Worm (Caenorhabditis elegans) whole organism, mixed stage, embryonic: ENCODE measurements around the gene H23L24.4.

Experiments
- M03D4.4 ChIP-seq: sonication (generic microtip); optimal IDR thresholded peaks from 2 replicates; lab custom pipeline; 2017; ENCODE audit warnings: mild to moderate bottlenecking, missing genetic modification characterization, missing compliant biosample characterization
- bed-3 ChIP-seq: fragments of 200-800 bp; sonication (Bioruptor generic); optimal IDR thresholded peaks from 3 replicates; lab custom pipeline; 2018; ENCODE audit warnings: mild to moderate bottlenecking, missing genetic modification characterization, moderate library complexity, missing compliant biosample characterization
- blmp-1 ChIP-seq: fragments of 150-350 bp; optimal IDR thresholded peaks from 2 replicates; lab custom pipeline; 2014; ENCODE audit warnings: missing biosample characterization, missing genetic modification characterization
- ceh-39 ChIP-seq: fragments of 150-350 bp; optimal IDR thresholded peaks from 2 replicates; lab custom pipeline; 2014; ENCODE audit warnings: missing biosample characterization, missing genetic modification characterization
- ceh-43 ChIP-seq: fragments of 200-800 bp; sonication (Bioruptor generic); optimal IDR thresholded peaks from 2 replicates; lab custom pipeline; 2018; ENCODE audit warnings: mild to moderate bottlenecking, missing genetic modification characterization, moderate library complexity, missing compliant biosample characterization
- ces-1 ChIP-seq: fragments of 150-350 bp; optimal IDR thresholded peaks from 2 replicates; lab custom pipeline; 2014; ENCODE audit warnings: missing biosample characterization, missing genetic modification reagents, missing genetic modification characterization
- cnd-1 ChIP-seq: fragments of 200-800 bp; sonication (Bioruptor generic); optimal IDR thresholded peaks from 2 replicates; lab custom pipeline; 2018; ENCODE audit warnings: mild to moderate bottlenecking, missing genetic modification characterization, missing compliant biosample characterization
- drap-1 ChIP-seq: fragments of 200-800 bp; sonication (Bioruptor generic); optimal IDR thresholded peaks from 3 replicates; lab custom pipeline; 2018; ENCODE audit warnings: mild to moderate bottlenecking, missing genetic modification characterization, missing compliant biosample characterization
- elt-1 ChIP-seq: sonication (generic microtip); optimal IDR thresholded peaks from 2 replicates; lab custom pipeline; 2017; ENCODE audit warnings: missing genetic modification characterization, mild to moderate bottlenecking, missing compliant biosample characterization, antibody characterized with exemption, moderate library complexity, borderline replicate concordance; ENCODE audit not compliant: insufficient read depth
- elt-3 ChIP-seq: fragments of 150-350 bp; optimal IDR thresholded peaks from 2 replicates; lab custom pipeline; 2014; ENCODE audit warnings: missing biosample characterization, missing genetic modification characterization
- flh-1 ChIP-seq: fragments of 200-800 bp; sonication (Bioruptor generic); optimal IDR thresholded peaks from 2 replicates; lab custom pipeline; 2018; ENCODE audit warnings: mild to moderate bottlenecking, missing genetic modification characterization, moderate library complexity, missing compliant biosample characterization
- ham-2 ChIP-seq: fragments of 200-800 bp; sonication (Bioruptor generic); optimal IDR thresholded peaks from 2 replicates; lab custom pipeline; 2018; ENCODE audit warnings: mild to moderate bottlenecking, missing genetic modification characterization, missing compliant biosample characterization
- hlh-1 ChIP-seq: fragments of 150-350 bp; optimal IDR thresholded peaks from 2 replicates; lab custom pipeline; 2014; ENCODE audit warnings: missing biosample characterization, missing genetic modification reagents, missing genetic modification characterization
- lin-13 ChIP-seq: fragments of 150-350 bp; optimal IDR thresholded peaks from 2 replicates; lab custom pipeline; 2014; ENCODE audit warnings: missing biosample characterization, missing genetic modification characterization
- lin-32 ChIP-seq: fragments of 200-800 bp; sonication (Bioruptor generic); optimal IDR thresholded peaks from 2 replicates; lab custom pipeline; 2018; ENCODE audit warnings: mild to moderate bottlenecking, missing genetic modification characterization, missing compliant biosample characterization
- lsy-2 ChIP-seq: fragments of 150-350 bp; optimal IDR thresholded peaks from 2 replicates; lab custom pipeline; 2014; ENCODE audit warnings: missing biosample characterization, missing genetic modification characterization
- mab-5 ChIP-seq: fragments of 150-350 bp; optimal IDR thresholded peaks from 2 replicates; lab custom pipeline; 2014; ENCODE audit warnings: missing biosample characterization, missing genetic modification characterization
- mep-1 ChIP-seq: fragments of 150-350 bp; optimal IDR thresholded peaks from 2 replicates; lab custom pipeline; 2017; ENCODE audit warnings: missing biosample characterization, missing genetic modification reagents, missing genetic modification characterization, inconsistent platforms
- mls-2 ChIP-seq: sonication (generic microtip); optimal IDR thresholded peaks from 2 replicates; lab custom pipeline; 2016; ENCODE audit warnings: mild to moderate bottlenecking, missing genetic modification characterization, moderate library complexity, missing compliant biosample characterization
- nhr-2 ChIP-seq: fragments of 150-350 bp; optimal IDR thresholded peaks from 2 replicates; lab custom pipeline; 2014; ENCODE audit warnings: missing biosample characterization, missing genetic modification characterization
- nhr-237 ChIP-seq: fragments of 150-350 bp; optimal IDR thresholded peaks from 2 replicates; lab custom pipeline; 2014; ENCODE audit warnings: missing biosample characterization, missing genetic modification characterization
- nhr-28 ChIP-seq: fragments of 150-350 bp; optimal IDR thresholded peaks from 2 replicates; lab custom pipeline; 2014; ENCODE audit warnings: missing biosample characterization, missing genetic modification characterization
- nhr-76 ChIP-seq: sonication (generic microtip); optimal IDR thresholded peaks from 2 replicates; lab custom pipeline; 2017; ENCODE audit warnings: missing biosample characterization, missing genetic modification characterization
- pha-4 ChIP-seq: fragments of 150-350 bp; optimal IDR thresholded peaks from 2 replicates; lab custom pipeline; 2018; ENCODE audit warnings: missing biosample characterization, missing genetic modification reagents, missing genetic modification characterization
- sem-2 ChIP-seq: fragments of 200-800 bp; sonication (Bioruptor generic); optimal IDR thresholded peaks from 2 replicates; lab custom pipeline; 2018; ENCODE audit warnings: mild to moderate bottlenecking, missing genetic modification characterization, missing compliant biosample characterization
- snpc-4 ChIP-seq: fragments of 150-350 bp; optimal IDR thresholded peaks from 2 replicates; lab custom pipeline; 2014; ENCODE audit warnings: missing biosample characterization, missing genetic modification characterization
- sptf-1 ChIP-seq: sonication (generic microtip); optimal IDR thresholded peaks from 2 replicates; lab custom pipeline; 2017; ENCODE audit warnings: mild to moderate bottlenecking, missing genetic modification characterization, moderate library complexity, missing compliant biosample characterization
- tbx-8 ChIP-seq: fragments of 200-800 bp; sonication (Bioruptor generic); optimal IDR thresholded peaks from 2 replicates; lab custom pipeline; 2018; ENCODE audit warnings: mild to moderate bottlenecking, missing genetic modification characterization, moderate library complexity, missing compliant biosample characterization
- unc-120 ChIP-seq: sonication (generic microtip); optimal IDR thresholded peaks from 2 replicates; lab custom pipeline; 2017; ENCODE audit warnings: missing genetic modification characterization, missing compliant biosample characterization; ENCODE audit not compliant: poor library complexity, severe bottlenecking
- unc-62 ChIP-seq: fragments of 150-350 bp; optimal IDR thresholded peaks from 2 replicates; lab custom pipeline; 2014; ENCODE audit warnings: missing biosample characterization, missing genetic modification reagents, missing genetic modification characterization
- zip-8 ChIP-seq: fragments of 150-350 bp; optimal IDR thresholded peaks from 2 replicates; lab custom pipeline; 2014; ENCODE audit warnings: missing biosample characterization, missing genetic modification characterization
- ztf-11 ChIP-seq: fragments of 150-350 bp; optimal IDR thresholded peaks from 2 replicates; lab custom pipeline; 2014; ENCODE audit warnings: missing biosample characterization, missing genetic modification characterization

H23L24.4 gene

DNA sequence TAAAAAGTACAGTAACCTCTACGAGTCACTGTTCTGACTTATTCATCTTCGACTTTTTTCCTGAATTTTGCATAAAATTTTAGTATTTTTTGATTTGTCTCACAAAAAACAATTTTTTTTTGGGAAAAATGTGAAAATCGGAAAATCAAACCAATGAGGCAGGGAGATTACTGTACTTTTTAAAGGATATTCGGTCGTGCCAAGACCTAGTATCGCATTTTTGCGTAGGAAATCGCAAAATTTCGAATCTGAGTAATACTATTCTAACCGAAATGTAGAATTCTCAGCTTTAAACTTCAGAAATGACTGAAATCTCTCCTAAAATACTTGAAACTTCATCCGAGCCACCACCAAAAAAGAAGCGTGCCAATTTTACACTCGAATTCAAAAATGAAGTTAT is 32.4 kb upstream of the H23L24.4 start, which contains the start of gene F21D5.4:
TSS of gene F21D5.4 (plus strand) at position 301 of the 400 bp plus-strand sequence.
- TF ChIP-seq drap-1 (GFP tag; lab: Kevin White, UChicago) (no peak), snpc-4 (no peak), sptf-1 (tag; lab: Kevin White, UChicago) (no peak), nhr-76 (tag; lab: Kevin White, UChicago) (no peak), lin-32 (no peak), ceh-43 (GFP tag; lab: Kevin White, UChicago) (no peak), hlh-1 (tag; lab: Kevin White, UChicago) (no peak)

DNA sequence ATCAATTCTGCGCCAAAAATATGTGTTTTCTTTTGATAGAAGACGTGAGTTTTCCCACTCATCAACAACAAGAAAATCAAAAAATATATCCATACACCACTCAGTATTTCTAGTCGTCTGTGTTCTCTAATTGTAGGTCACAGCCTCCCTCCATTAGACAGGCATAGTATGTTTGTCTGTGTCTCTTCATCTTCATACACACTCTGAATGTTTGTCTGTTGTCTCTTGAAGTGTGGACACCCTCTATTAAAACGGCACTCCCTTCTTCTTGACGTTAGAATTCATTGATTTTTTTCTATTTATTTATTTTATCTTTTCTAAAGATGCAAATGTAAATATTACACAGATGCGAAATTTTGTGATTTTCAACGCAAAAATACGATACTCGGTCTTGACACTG is 31.9 kb upstream of the H23L24.4 start:
- TF ChIP-seq hlh-1 (tag; lab: Kevin White, UChicago) (peak; percentile 11), ceh-39 (tag; lab: Kevin White, UChicago) (no peak), pha-4 (peak; percentile 35), unc-120 (peak; percentile 10), M03D4.4 (tag; lab: Kevin White, UChicago) (no peak), nhr-237 (tag; lab: Kevin White, UChicago) (no peak)

DNA sequence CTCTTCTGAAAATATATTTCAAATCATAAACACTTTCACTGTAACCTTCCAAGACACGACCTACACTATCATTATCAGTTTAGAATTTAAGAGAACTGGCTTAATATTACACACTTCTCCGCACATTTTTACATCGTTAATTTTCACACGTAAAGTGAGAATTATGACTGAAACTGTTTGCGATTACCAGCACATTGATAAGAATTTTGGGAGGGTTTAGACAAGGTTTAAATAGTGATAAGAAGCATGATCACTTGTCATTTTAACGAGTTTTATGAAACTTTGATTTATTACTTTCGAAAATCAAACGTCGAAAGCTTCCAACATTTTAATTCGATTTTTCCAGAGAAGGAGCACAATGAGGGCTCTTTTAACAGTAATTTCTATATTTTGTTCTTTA is 25.1 kb upstream of the H23L24.4 start, which contains the start of gene F21D5.3:
TSS of gene F21D5.3 (plus strand) at position 347 of the 400 bp plus-strand sequence.
- TF ChIP-seq lin-13 (tag; lab: Kevin White, UChicago) (no peak), nhr-237 (tag; lab: Kevin White, UChicago) (no peak), flh-1 (no peak), mab-5 (tag; lab: Kevin White, UChicago) (no peak), mep-1 (tag; lab: Kevin White, UChicago) (no peak), unc-120 (no peak), nhr-28 (tag; lab: Kevin White, UChicago) (no peak), nhr-2 (tag; lab: Kevin White, UChicago) (no peak), elt-3 (tag; lab: Kevin White, UChicago) (no peak), mls-2 (tag; lab: Kevin White, UChicago) (no peak), M03D4.4 (tag; lab: Kevin White, UChicago) (no peak), zip-8 (tag; lab: Kevin White, UChicago) (no peak), bed-3 (GFP tag; lab: Kevin White, UChicago) (no peak), sptf-1 (tag; lab: Kevin White, UChicago) (no peak), cnd-1 (tag; lab: Kevin White, UChicago) (no peak), ceh-39 (tag; lab: Kevin White, UChicago) (no peak), ceh-43 (GFP tag; lab: Kevin White, UChicago) (no peak)

DNA sequence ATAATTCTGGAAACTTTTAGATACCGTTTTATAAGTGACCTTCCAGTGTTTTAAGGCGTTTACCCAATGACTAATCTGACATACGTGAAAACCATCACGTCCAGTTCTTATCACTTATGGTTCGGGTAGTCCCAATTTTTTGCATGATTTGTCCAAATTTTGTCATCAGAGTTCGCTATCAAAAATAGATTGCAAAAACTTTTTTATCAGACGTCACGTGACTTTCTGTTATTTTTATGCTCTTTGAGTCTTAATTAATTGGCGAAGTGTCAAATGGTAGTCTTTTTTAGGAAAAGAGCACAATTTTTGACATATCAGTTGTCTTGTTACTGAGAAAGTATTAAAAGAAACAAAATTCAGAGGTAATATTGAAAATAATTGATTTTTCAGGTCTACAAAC is 24.2 kb upstream of the H23L24.4 start:
- no peak for TF ChIP-seq tbx-8 (GFP tag; lab: Kevin White, UChicago)

DNA sequence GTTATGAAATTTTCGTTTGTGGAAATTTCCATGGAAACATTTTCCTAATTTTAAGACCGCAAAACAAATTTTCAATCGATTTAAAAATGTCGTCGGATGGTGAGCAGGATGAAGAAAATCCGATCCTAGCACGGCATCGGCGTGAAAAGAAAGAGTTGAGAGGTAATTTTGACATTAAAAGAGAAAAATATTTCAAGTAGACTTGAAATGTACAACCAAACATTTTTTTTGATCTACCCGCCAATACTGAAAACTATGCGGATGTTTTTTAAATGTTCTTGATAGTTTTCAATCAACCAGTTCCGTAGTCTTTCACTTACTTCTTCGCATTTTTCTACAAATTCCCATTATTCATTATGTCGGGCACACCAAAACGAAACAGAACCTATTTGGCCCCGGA is 22.7 kb upstream of the H23L24.4 start, which contains the start of gene otub-3:
TSS of gene otub-3 (plus strand) at position 56 of the 400 bp plus-strand sequence.
- TF ChIP-seq flh-1 (no peak), lin-32 (no peak), ces-1 (GFP tag; lab: Kevin White, UChicago) (no peak), ham-2 (no peak), M03D4.4 (tag; lab: Kevin White, UChicago) (no peak), hlh-1 (tag; lab: Kevin White, UChicago) (no peak), cnd-1 (tag; lab: Kevin White, UChicago) (no peak), sem-2 (no peak), blmp-1 (tag; lab: Kevin White, UChicago) (no peak), unc-62 (GFP tag; lab: Kevin White, UChicago) (no peak), zip-8 (tag; lab: Kevin White, UChicago) (no peak), lsy-2 (tag; lab: Kevin White, UChicago) (no peak), tbx-8 (GFP tag; lab: Kevin White, UChicago) (no peak), elt-1 (tag; lab: Kevin White, UChicago) (no peak), nhr-2 (tag; lab: Kevin White, UChicago) (no peak), ztf-11 (tag; lab: Kevin White, UChicago) (no peak)
